Worm (Caenorhabditis elegans) whole organism, L4 larva: ENCODE results near the gene C55C3.6.

ENCODE experiments used
- F44E2.7 ChIP-seq: fragments of 200-800 bp; sonication (Bioruptor generic); IDR thresholded peaks from 2 replicates; pipeline ENCODE4 v2.1.2; 2022; ENCODE audit warnings: missing genetic modification characterization, missing compliant biosample characterization
- aha-1 ChIP-seq: fragments of 150-350 bp; peaks from one replicate; lab custom pipeline; 2014; ENCODE audit warnings: missing biosample characterization, missing genetic modification characterization
- mdl-1 ChIP-seq, 2 experiments: fragments of 150-350 bp in 1 of 2; sonication (generic microtip) in 1 of 2; optimal IDR thresholded peaks; 2 replicates each; lab custom pipeline; 2014 to 2017; ENCODE audit warnings: missing biosample characterization in 2 of 2, missing genetic modification characterization in 2 of 2
- nhr-25 ChIP-seq: sonication (generic microtip); optimal IDR thresholded peaks from 2 replicates; lab custom pipeline; 2017; ENCODE audit warnings: missing genetic modification characterization, mild to moderate bottlenecking, missing compliant biosample characterization, antibody characterized with exemption, moderate library complexity, borderline replicate concordance; ENCODE audit not compliant: insufficient read depth
- skn-1 ChIP-seq: fragments of 150-350 bp; optimal IDR thresholded peaks from 2 replicates; lab custom pipeline; 2014; ENCODE audit warnings: missing biosample characterization, missing genetic modification characterization

ce11 chrIV:5725300-5725699 lies 42.3 kb downstream of the C55C3.6 start, which contains the start of gene H35B03.1:
- TF ChIP-seq skn-1 (tag; lab: Kevin White, UChicago) (no peak), nhr-25 (tag; lab: Kevin White, UChicago) (no peak), F44E2.7 (GFP tag; lab: Robert Waterston, UW) (no peak), mdl-1 (tag; optimal IDR thresholded peaks at IDR 0.05; lab: Kevin White, UChicago) (no peak), aha-1 (tag; lab: Kevin White, UChicago) (no peak)
